Worm (Caenorhabditis elegans) whole organism, L2 larva: ENCODE data around the gene T06A10.2.

Experiments
- ceh-16 ChIP-seq: fragments of 150-350 bp; optimal IDR thresholded peaks from 2 replicates; lab custom pipeline; 2014; ENCODE audit warnings: missing biosample characterization, missing genetic modification characterization
- skn-1 ChIP-seq: sonication (generic microtip); optimal IDR thresholded peaks from 2 replicates; lab custom pipeline; 2017; ENCODE audit warnings: missing biosample characterization, missing genetic modification characterization
- unc-62 ChIP-seq: fragments of 150-350 bp; optimal IDR thresholded peaks from 2 replicates; lab custom pipeline; 2014; ENCODE audit warnings: missing biosample characterization, missing genetic modification reagents, missing genetic modification characterization

- TF ChIP-seq ceh-16 (tag; lab: Kevin White, UChicago) = no peak
- TF ChIP-seq unc-62 = no peak
- no peak for TF ChIP-seq skn-1 (tag; lab: Kevin White, UChicago)
Measured at ce11 chrIV:16931077-16931476, 35.7 kb downstream of the T06A10.2 start, which contains the start of gene Y116A8C.49.
